Worm (Caenorhabditis elegans): ENCODE results near the gene clec-266.
A peak's percentile ranks its signal among the peaks of the same experiment; 100 is the strongest.

clec-266 gene

DNA sequence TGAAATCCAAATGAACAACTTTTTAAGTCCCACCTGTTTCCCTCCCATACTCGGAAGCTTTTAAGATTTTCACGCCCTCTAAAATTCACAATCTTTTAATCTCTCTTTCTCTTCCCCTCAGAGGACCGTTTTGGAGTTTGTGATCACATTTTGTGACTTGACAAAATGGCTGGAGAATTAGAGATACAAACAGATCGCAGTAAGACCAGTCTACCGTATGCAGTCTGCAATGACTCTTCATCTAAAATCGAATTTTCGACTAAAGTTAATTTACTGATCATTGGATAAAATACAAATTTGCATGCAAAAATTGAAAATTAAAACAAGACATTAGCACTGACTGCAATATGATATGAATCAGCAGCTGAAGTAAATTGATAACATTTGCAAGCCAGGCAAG, 18.8 kb upstream of the clec-266 start (continued):
- TF ChIP-seq nhr-90 (tag; optimal IDR thresholded peaks at IDR 0.05; ENCODE audit: poor library complexity) = no peak
- 0 out of 2 replicates have a peak, but pooled peaks have one; percentile 22 for TF ChIP-seq grh-1 (GFP tag; IDR thresholded peaks at IDR 0.05)
- no peak for TF ChIP-seq ceh-90 (tag; optimal IDR thresholded peaks at IDR 0.05)
- TF ChIP-seq mdl-1 (tag; optimal IDR thresholded peaks at IDR 0.05) = no peak
- TF ChIP-seq tlp-1 (tag; optimal IDR thresholded peaks at IDR 0.05) = no peak
- no peak for TF ChIP-seq pax-3 (tag; optimal IDR thresholded peaks at IDR 0.05)
- TF ChIP-seq fos-1 (tag; optimal IDR thresholded peaks at IDR 0.05) = no peak
- TF ChIP-seq lin-35 (GFP tag; optimal IDR thresholded peaks at IDR 0.05) = no peak
- peak; percentile 57 for TF ChIP-seq nhr-71 (tag; optimal IDR thresholded peaks at IDR 0.05)
- TF ChIP-seq nhr-12 (tag; optimal IDR thresholded peaks at IDR 0.05) = no peak
- TF ChIP-seq jun-1 (tag; optimal IDR thresholded peaks at IDR 0.05) = no peak
- TF ChIP-seq efl-3 (GFP tag; optimal IDR thresholded peaks at IDR 0.05) = no peak
- TF ChIP-seq aha-1 (tag; optimal IDR thresholded peaks at IDR 0.05) = no peak
- no peak for TF ChIP-seq dpl-1 (GFP tag; optimal IDR thresholded peaks at IDR 0.05)
- no peak for TF ChIP-seq efl-1 (optimal IDR thresholded peaks at IDR 0.05)
- no peak for TF ChIP-seq efl-1 (GFP tag; optimal IDR thresholded peaks at IDR 0.05 in 1 of 2)
- peak; percentile 66 for TF ChIP-seq lin-14 (GFP tag; optimal IDR thresholded peaks at IDR 0.05)
- TF ChIP-seq egl-13 (tag; optimal IDR thresholded peaks at IDR 0.05) = no peak
- peak; percentile 17; the same call in 1 of the 2 replicates for TF ChIP-seq ceh-88 (GFP tag; IDR thresholded peaks at IDR 0.05)
- no peak for TF ChIP-seq sox-4 (tag; optimal IDR thresholded peaks at IDR 0.05)
- TF ChIP-seq hlh-17 (GFP tag; optimal IDR thresholded peaks at IDR 0.05; ENCODE audit: borderline replicate concordance) = no peak
- TF ChIP-seq nhr-11 (tag; optimal IDR thresholded peaks at IDR 0.05) = no peak
- no peak for TF ChIP-seq ets-5 (GFP tag; IDR thresholded peaks at IDR 0.05)
- TF ChIP-seq irx-1 (tag; optimal IDR thresholded peaks at IDR 0.05) = no peak
- peak; percentile 66 for TF ChIP-seq nhr-85 (tag)
- TF ChIP-seq dsc-1 (tag; optimal IDR thresholded peaks at IDR 0.05) = no peak
- no peak for TF ChIP-seq unc-30 (tag; optimal IDR thresholded peaks at IDR 0.05)
- TF ChIP-seq lin-39 (tag; optimal IDR thresholded peaks at IDR 0.05) = no peak
- no peak for TF ChIP-seq pag-3 (tag; optimal IDR thresholded peaks at IDR 0.05; ENCODE audit: borderline replicate concordance, insufficient read depth)
- no peak for TF ChIP-seq lir-3 (tag; optimal IDR thresholded peaks at IDR 0.05; ENCODE audit: poor library complexity)
- TF ChIP-seq unc-98 (GFP tag; IDR thresholded peaks at IDR 0.05) = no peak
- no peak for TF ChIP-seq xbp-1 (tag; optimal IDR thresholded peaks at IDR 0.05)
- TF ChIP-seq skn-1 (tag; optimal IDR thresholded peaks at IDR 0.05) = peak; percentile 33
- no peak; the same call in 1 of the 2 replicates for TF ChIP-seq nhr-19 (GFP tag; conservative IDR thresholded peaks at IDR 0.05)
- TF ChIP-seq mef-2 (tag; optimal IDR thresholded peaks at IDR 0.05) = no peak
- peak; percentile 29 for TF ChIP-seq swsn-7 (tag; optimal IDR thresholded peaks at IDR 0.05)
- no peak for TF ChIP-seq sup-37 (GFP tag; optimal IDR thresholded peaks at IDR 0.05)

DNA sequence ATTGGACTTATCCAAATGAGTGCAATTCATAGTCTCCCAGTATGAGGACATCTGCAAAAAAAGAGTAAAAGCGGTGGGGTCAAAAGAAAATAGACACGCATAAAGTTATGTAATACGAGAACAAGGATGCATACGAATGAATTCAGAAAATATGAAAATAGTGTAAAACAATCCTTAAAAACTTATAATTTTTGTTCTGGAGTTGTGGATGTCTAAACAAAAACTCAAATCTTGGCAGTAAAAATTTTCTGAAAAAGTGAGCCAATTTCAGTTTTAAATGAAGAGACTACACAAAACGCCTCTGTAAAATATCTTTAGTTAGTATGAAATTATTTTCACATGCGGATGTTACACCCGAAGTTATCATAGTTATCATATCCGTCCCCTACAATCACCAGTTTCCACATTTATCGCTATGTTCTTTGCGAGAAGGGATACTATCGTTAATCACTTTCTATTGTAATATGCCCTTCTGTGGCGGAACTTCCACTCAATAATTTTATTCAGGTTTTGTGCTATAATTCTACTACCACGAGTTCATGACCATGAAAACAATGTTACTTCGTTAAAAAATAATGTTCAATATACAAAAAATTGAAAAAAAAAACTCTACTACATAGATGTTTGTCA, 18.0 kb upstream of the clec-266 start, which contains the start of gene nhr-120:
nhr-120 (minus strand) TSS at position 51 of the 630 bp plus-strand sequence.
- TF ChIP-seq nhr-237 (tag; optimal IDR thresholded peaks at IDR 0.05) = no peak
- TF ChIP-seq nhr-84 (tag; optimal IDR thresholded peaks at IDR 0.05) = no peak
- peak; percentile 70 for TF ChIP-seq blmp-1 (tag; optimal IDR thresholded peaks at IDR 0.05)
- no peak for TF ChIP-seq efl-1 (optimal IDR thresholded peaks at IDR 0.05)
- TF ChIP-seq efl-1 (GFP tag; optimal IDR thresholded peaks at IDR 0.05 in 1 of 2) = peak in 1 of 2 experiments; percentile 46
- no peak for TF ChIP-seq lir-3 (tag; optimal IDR thresholded peaks at IDR 0.05; ENCODE audit: poor library complexity)
- peak in 1 of 6 experiments; percentile 57 for TF ChIP-seq elt-3 (tag; optimal IDR thresholded peaks at IDR 0.05)
- no peak for TF ChIP-seq hpl-2 (GFP tag; optimal IDR thresholded peaks at IDR 0.05)
- TF ChIP-seq fkh-4 (tag; optimal IDR thresholded peaks at IDR 0.05; ENCODE audit: borderline replicate concordance) = no peak

All from whole organism, L1 larva.